ENCODE assay signal across 5 worm cellular contexts in genomic region chrIV:8794895-8795665, ce11.
TF ChIP-seq lines count a peak whose summit lies in the region.

No protein-coding gene starts in this region.

TF ChIP-seq in whole organism, L1 larva, 84 proteins besides CTCF, POLR2A, EP300 and RAD21 (continued from another document and continues in another):
- no peak for TF ChIP-seq lin-15B (tag; optimal IDR thresholded peaks at IDR 0.05; lab: Kevin White, UChicago)
- no peak for TF ChIP-seq irx-1 (tag; optimal IDR thresholded peaks at IDR 0.05; lab: Kevin White, UChicago)
- peak; percentile 59 for TF ChIP-seq snu-23 (GFP tag; optimal IDR thresholded peaks at IDR 0.05; lab: Kevin White, UChicago)
- peak; percentile 76 for TF ChIP-seq nhr-71 (tag; optimal IDR thresholded peaks at IDR 0.05; lab: Kevin White, UChicago)
- TF ChIP-seq tbx-2 (tag; optimal IDR thresholded peaks at IDR 0.05; lab: Kevin White, UChicago): peak; percentile 59
- no peak for TF ChIP-seq hpl-2 (GFP tag; optimal IDR thresholded peaks at IDR 0.05; lab: Kevin White, UChicago)
- TF ChIP-seq dsc-1 (tag; optimal IDR thresholded peaks at IDR 0.05; lab: Kevin White, UChicago): no peak
- TF ChIP-seq nhr-77 (tag; optimal IDR thresholded peaks at IDR 0.05; lab: Kevin White, UChicago): no peak
- TF ChIP-seq ets-5 (GFP tag; IDR thresholded peaks at IDR 0.05; lab: Robert Waterston, UW): no peak
- TF ChIP-seq ceh-90 (tag; optimal IDR thresholded peaks at IDR 0.05; lab: Kevin White, UChicago): no peak
- TF ChIP-seq xbp-1 (tag; optimal IDR thresholded peaks at IDR 0.05; lab: Kevin White, UChicago): peak; percentile 13
- TF ChIP-seq nhr-11 (tag; optimal IDR thresholded peaks at IDR 0.05; lab: Kevin White, UChicago): no peak
- no peak for TF ChIP-seq efl-3 (GFP tag; optimal IDR thresholded peaks at IDR 0.05; lab: Kevin White, UChicago)
- no peak for TF ChIP-seq unc-86 (tag; optimal IDR thresholded peaks at IDR 0.05; lab: Kevin White, UChicago)
- no peak for TF ChIP-seq sptf-1 (tag; optimal IDR thresholded peaks at IDR 0.05; lab: Kevin White, UChicago)
- no peak for TF ChIP-seq ceh-8 (GFP tag; optimal IDR thresholded peaks at IDR 0.05; lab: Kevin White, UChicago)
- TF ChIP-seq Y116A8C.19 (tag; optimal IDR thresholded peaks at IDR 0.05; lab: Kevin White, UChicago; ENCODE audit: borderline replicate concordance): no peak
- TF ChIP-seq ceh-82 (tag; optimal IDR thresholded peaks at IDR 0.05; lab: Kevin White, UChicago): peak in 2 of 3 experiments; percentile 11 to 50
- peak; percentile 28 for TF ChIP-seq nhr-19 (GFP tag; conservative IDR thresholded peaks at IDR 0.05; lab: Robert Waterston, UW)
- no peak for TF ChIP-seq zag-1 (tag; optimal IDR thresholded peaks at IDR 0.05; lab: Kevin White, UChicago)
- TF ChIP-seq ama-1 (optimal IDR thresholded peaks at IDR 0.05; lab: Kevin White, UChicago): no peak
- peak in 1 of 2 experiments; percentile 43 for TF ChIP-seq efl-1 (optimal IDR thresholded peaks at IDR 0.05; lab: Kevin White, UChicago)
- TF ChIP-seq efl-1 (GFP tag; optimal IDR thresholded peaks at IDR 0.05 in 1 of 2; lab: Kevin White, UChicago): peak in 1 of 2 experiments; percentile 85
- no peak for TF ChIP-seq C04F5.9 (tag; optimal IDR thresholded peaks at IDR 0.05; lab: Kevin White, UChicago)
- no peak for TF ChIP-seq nhr-84 (tag; optimal IDR thresholded peaks at IDR 0.05; lab: Kevin White, UChicago)
- TF ChIP-seq fkh-8 (tag; optimal IDR thresholded peaks at IDR 0.05; lab: Kevin White, UChicago): peak; percentile 55
- no peak for TF ChIP-seq lir-3 (tag; optimal IDR thresholded peaks at IDR 0.05; lab: Kevin White, UChicago; ENCODE audit: poor library complexity)

TF ChIP-seq in whole organism, L2 larva, 48 proteins besides CTCF, POLR2A, EP300 and RAD21 (continued from another document):
- TF ChIP-seq egl-27 (tag; optimal IDR thresholded peaks at IDR 0.05; lab: Kevin White, UChicago) (peak; percentile 81), nhr-25 (tag; optimal IDR thresholded peaks at IDR 0.05; lab: Kevin White, UChicago) (peak; percentile 89), ZK546.5 (tag; optimal IDR thresholded peaks at IDR 0.05; lab: Kevin White, UChicago) (no peak), gmeb-1 (tag; optimal IDR thresholded peaks at IDR 0.05; lab: Kevin White, UChicago) (peak; percentile 17), Y55F3AM.14 (GFP tag; optimal IDR thresholded peaks at IDR 0.05; lab: Kevin White, UChicago) (peak; percentile 97), nhr-6 (tag; optimal IDR thresholded peaks at IDR 0.05; lab: Kevin White, UChicago) (peak; percentile 70), F13H6.1 (tag; optimal IDR thresholded peaks at IDR 0.05; lab: Kevin White, UChicago) (peak; percentile 93), nhr-129 (tag; optimal IDR thresholded peaks at IDR 0.05; lab: Kevin White, UChicago) (peak; percentile 71), lsy-2 (tag; optimal IDR thresholded peaks at IDR 0.05; lab: Kevin White, UChicago) (peak; percentile 1 to 67), unc-39 (tag; optimal IDR thresholded peaks at IDR 0.05; lab: Kevin White, UChicago) (peak; percentile 29), sem-4 (tag; optimal IDR thresholded peaks at IDR 0.05; lab: Kevin White, UChicago) (peak; percentile 87), unc-62 (GFP tag; optimal IDR thresholded peaks at IDR 0.05; lab: Kevin White, UChicago) (peak; percentile 45), crh-2 (tag; optimal IDR thresholded peaks at IDR 0.05; lab: Kevin White, UChicago) (peak; percentile 89), blmp-1 (tag; optimal IDR thresholded peaks at IDR 0.05; lab: Kevin White, UChicago; ENCODE audit: insufficient read depth) (peak; percentile 88), aly-2 (tag; optimal IDR thresholded peaks at IDR 0.05; lab: Kevin White, UChicago) (no peak), nhr-21 (tag; optimal IDR thresholded peaks at IDR 0.05; lab: Kevin White, UChicago) (peak; percentile 89), ztf-4 (tag; optimal IDR thresholded peaks at IDR 0.05; lab: Kevin White, UChicago) (peak; percentile 87), lin-11 (tag; optimal IDR thresholded peaks at IDR 0.05; lab: Kevin White, UChicago) (peak; percentile 44), peb-1 (tag; optimal IDR thresholded peaks at IDR 0.05; lab: Kevin White, UChicago) (no peak), skn-1 (tag; optimal IDR thresholded peaks at IDR 0.05; lab: Kevin White, UChicago) (no peak), zag-1 (tag; optimal IDR thresholded peaks at IDR 0.05; lab: Kevin White, UChicago) (peak; percentile 82), sma-3 (GFP tag; optimal IDR thresholded peaks at IDR 0.05; lab: Kevin White, UChicago) (peak; percentile 77)

TF ChIP-seq in whole organism, L3 larva, 47 proteins besides CTCF, POLR2A, EP300 and RAD21 (continued from another document and continues in another):
- TF ChIP-seq nhr-23 (tag; optimal IDR thresholded peaks at IDR 0.05; lab: Kevin White, UChicago) (peak; percentile 83), lin-39 (tag; optimal IDR thresholded peaks at IDR 0.05; lab: Kevin White, UChicago) (peak; percentile 79), tbx-2 (tag; optimal IDR thresholded peaks at IDR 0.05; lab: Kevin White, UChicago) (peak; percentile 71), lsy-12 (tag; optimal IDR thresholded peaks at IDR 0.05; lab: Kevin White, UChicago) (peak; percentile 82), snpc-4 (tag; optimal IDR thresholded peaks at IDR 0.05; lab: Kevin White, UChicago) (peak; percentile 83), zag-1 (tag; optimal IDR thresholded peaks at IDR 0.05; lab: Kevin White, UChicago) (peak; percentile 29), egl-27 (tag; optimal IDR thresholded peaks at IDR 0.05; lab: Kevin White, UChicago) (peak; percentile 53), ztf-4 (tag; optimal IDR thresholded peaks at IDR 0.05; lab: Kevin White, UChicago) (peak; percentile 67), nhr-67 (tag; optimal IDR thresholded peaks at IDR 0.05; lab: Kevin White, UChicago) (no peak), nhr-43 (tag; optimal IDR thresholded peaks at IDR 0.05; lab: Kevin White, UChicago; ENCODE audit: poor library complexity, severe bottlenecking) (peak; percentile 62), ceh-16 (tag; optimal IDR thresholded peaks at IDR 0.05; lab: Kevin White, UChicago) (no peak), nhr-77 (tag; optimal IDR thresholded peaks at IDR 0.05; lab: Kevin White, UChicago) (no peak), mml-1 (tag; optimal IDR thresholded peaks at IDR 0.05; lab: Kevin White, UChicago) (no peak), ama-1 (optimal IDR thresholded peaks at IDR 0.05; lab: Kevin White, UChicago) (no peak), elt-2 (tag; optimal IDR thresholded peaks at IDR 0.05; lab: Kevin White, UChicago) (peak; percentile 97), ceh-9 (tag; optimal IDR thresholded peaks at IDR 0.05; lab: Kevin White, UChicago) (no peak), ceh-82 (tag; optimal IDR thresholded peaks at IDR 0.05; lab: Kevin White, UChicago) (peak; percentile 49), fkh-10 (GFP tag; optimal IDR thresholded peaks at IDR 0.05; lab: Kevin White, UChicago) (peak; percentile 90), jun-1 (tag; optimal IDR thresholded peaks at IDR 0.05; lab: Kevin White, UChicago) (peak; percentile 77), daf-12 (tag; optimal IDR thresholded peaks at IDR 0.05; lab: Kevin White, UChicago) (peak; percentile 7), aly-2 (tag; optimal IDR thresholded peaks at IDR 0.05; lab: Kevin White, UChicago) (no peak), R02D3.7 (tag; optimal IDR thresholded peaks at IDR 0.05; lab: Kevin White, UChicago) (peak; percentile 46), ztf-11 (tag; optimal IDR thresholded peaks at IDR 0.05; lab: Kevin White, UChicago) (no peak), elt-1 (tag; optimal IDR thresholded peaks at IDR 0.05; lab: Kevin White, UChicago) (peak; percentile 65), nhr-237 (tag; optimal IDR thresholded peaks at IDR 0.05; lab: Kevin White, UChicago) (no peak), ZK546.5 (tag; optimal IDR thresholded peaks at IDR 0.05; lab: Kevin White, UChicago) (no peak), pqm-1 (tag; optimal IDR thresholded peaks at IDR 0.05; lab: Kevin White, UChicago) (peak; percentile 56), nhr-12 (tag; optimal IDR thresholded peaks at IDR 0.05; lab: Kevin White, UChicago) (no peak), skn-1 (tag; optimal IDR thresholded peaks at IDR 0.05; lab: Kevin White, UChicago) (peak; percentile 12), nfya-1 (tag; optimal IDR thresholded peaks at IDR 0.05; lab: Kevin White, UChicago; ENCODE audit: insufficient read depth) (peak; percentile 81)

TF ChIP-seq in whole organism, L4 larva, 104 proteins besides CTCF, POLR2A, EP300 and RAD21 (continued from another document and continues in another):
- no peak for TF ChIP-seq attf-4 (tag; optimal IDR thresholded peaks at IDR 0.05; lab: Kevin White, UChicago)
- no peak for TF ChIP-seq unc-130 (GFP tag; optimal IDR thresholded peaks at IDR 0.05; lab: Kevin White, UChicago)
- TF ChIP-seq ceh-28 (tag; optimal IDR thresholded peaks at IDR 0.05; lab: Kevin White, UChicago): peak; percentile 30
- TF ChIP-seq lsy-2 (tag; optimal IDR thresholded peaks at IDR 0.05; lab: Kevin White, UChicago): peak; percentile 70 to 78
- peak; percentile 68 for TF ChIP-seq gei-8 (GFP tag; optimal IDR thresholded peaks at IDR 0.05; lab: Kevin White, UChicago)
- peak; percentile 99 for TF ChIP-seq aha-1 (tag; lab: Kevin White, UChicago)
- TF ChIP-seq tra-1 (GFP tag; IDR thresholded peaks at IDR 0.05; lab: Robert Waterston, UW): peak; percentile 93
- peak; percentile 93 for TF ChIP-seq nhr-77 (tag; optimal IDR thresholded peaks at IDR 0.05; lab: Kevin White, UChicago)
- TF ChIP-seq nhr-76 (tag; optimal IDR thresholded peaks at IDR 0.05; lab: Kevin White, UChicago): no peak
- TF ChIP-seq ceh-44 (GFP tag; IDR thresholded peaks at IDR 0.05; lab: Robert Waterston, UW): 0 out of 2 replicates have a peak, but pooled peaks have one; percentile 31
- TF ChIP-seq nhr-25 (tag; optimal IDR thresholded peaks at IDR 0.05; lab: Kevin White, UChicago; ENCODE audit: borderline replicate concordance, insufficient read depth): peak; percentile 85
- peak; percentile 99 for TF ChIP-seq hlh-11 (tag; optimal IDR thresholded peaks at IDR 0.05; lab: Kevin White, UChicago)
- peak; percentile 2 for TF ChIP-seq duxl-1 (tag; optimal IDR thresholded peaks at IDR 0.05; lab: Kevin White, UChicago; ENCODE audit: poor library complexity)
- TF ChIP-seq zag-1 (tag; optimal IDR thresholded peaks at IDR 0.05; lab: Kevin White, UChicago): no peak
- TF ChIP-seq T26A8.4 (GFP tag; IDR thresholded peaks at IDR 0.05; lab: Robert Waterston, UW): peak; percentile 68; the same call in 1 of the 2 replicates
- TF ChIP-seq egl-27 (tag; optimal IDR thresholded peaks at IDR 0.05; lab: Kevin White, UChicago): no peak
- TF ChIP-seq hif-1 (tag; optimal IDR thresholded peaks at IDR 0.05; lab: Kevin White, UChicago): peak; percentile 16 to 90
- no peak for TF ChIP-seq Y48G9A.11 (GFP tag; IDR thresholded peaks at IDR 0.05; lab: Robert Waterston, UW)
- peak; percentile 23 for TF ChIP-seq fkh-10 (GFP tag; optimal IDR thresholded peaks at IDR 0.05; lab: Kevin White, UChicago)
- TF ChIP-seq D1046.2 (GFP tag; IDR thresholded peaks at IDR 0.05; lab: Robert Waterston, UW): 0 out of 2 replicates have a peak, but pooled peaks have one; percentile 10
- TF ChIP-seq ZK337.2 (GFP tag; IDR thresholded peaks at IDR 0.05; lab: Robert Waterston, UW): no peak
- TF ChIP-seq mdt-29 (GFP tag; IDR thresholded peaks at IDR 0.05; lab: Robert Waterston, UW): no peak
- no peak for TF ChIP-seq F26F4.8 (GFP tag; conservative IDR thresholded peaks at IDR 0.05; lab: Robert Waterston, UW)
- peak; percentile 3 for TF ChIP-seq ama-1 (optimal IDR thresholded peaks at IDR 0.05; lab: Kevin White, UChicago)
- no peak for TF ChIP-seq daf-12 (tag; optimal IDR thresholded peaks at IDR 0.05; lab: Kevin White, UChicago)
- peak; percentile 57 for TF ChIP-seq mes-2 (tag; optimal IDR thresholded peaks at IDR 0.05; lab: Kevin White, UChicago; ENCODE audit: poor library complexity, severe bottlenecking)
- TF ChIP-seq rbr-2 (tag; optimal IDR thresholded peaks at IDR 0.05; lab: Kevin White, UChicago): peak; percentile 86
- no peak for TF ChIP-seq snpc-4 (tag; optimal IDR thresholded peaks at IDR 0.05; lab: Kevin White, UChicago)
- TF ChIP-seq nhr-6 (tag; optimal IDR thresholded peaks at IDR 0.05; lab: Kevin White, UChicago): peak; percentile 51
- TF ChIP-seq ceh-20 (GFP tag; IDR thresholded peaks at IDR 0.05; lab: Robert Waterston, UW): peak; percentile 68
- no peak for TF ChIP-seq dpl-1 (GFP tag; optimal IDR thresholded peaks at IDR 0.05; lab: Kevin White, UChicago)

TF ChIP-seq in whole organism, young adult, 124 proteins besides CTCF, POLR2A, EP300 and RAD21 (continued from another document and continues in another):
- TF ChIP-seq mel-28 (tag; optimal IDR thresholded peaks at IDR 0.05; lab: Kevin White, UChicago; ENCODE audit: borderline replicate concordance): no peak
- TF ChIP-seq nfya-2 (GFP tag; IDR thresholded peaks at IDR 0.05; lab: Robert Waterston, UW): no peak
- 0 out of 2 replicates have a peak, but pooled peaks have one; percentile 71 for TF ChIP-seq nfyb-1 (GFP tag; IDR thresholded peaks at IDR 0.05; lab: Robert Waterston, UW)
- no peak for TF ChIP-seq sea-2 (GFP tag; IDR thresholded peaks at IDR 0.05; lab: Robert Waterston, UW)
- no peak for TF ChIP-seq aptf-3 (GFP tag; IDR thresholded peaks at IDR 0.05; lab: Robert Waterston, UW)
- peak; percentile 36 for TF ChIP-seq snpc-4 (GFP tag; optimal IDR thresholded peaks at IDR 0.05; lab: Kevin White, UChicago)
- peak; percentile 1 to 71 (median 68) for TF ChIP-seq snpc-4 (tag; optimal IDR thresholded peaks at IDR 0.05; lab: Kevin White, UChicago)
- TF ChIP-seq hlh-12 (tag; optimal IDR thresholded peaks at IDR 0.05; lab: Kevin White, UChicago): no peak
- 0 out of 2 replicates have a peak, but pooled peaks have one; percentile 34 for TF ChIP-seq attf-3 (GFP tag; conservative IDR thresholded peaks at IDR 0.05; lab: Robert Waterston, UW)
- TF ChIP-seq snpc-3.4 (tag; optimal IDR thresholded peaks at IDR 0.05; lab: Kevin White, UChicago): peak; percentile 18
- TF ChIP-seq K11D2.4 (GFP tag; IDR thresholded peaks at IDR 0.05; lab: Robert Waterston, UW): no peak; the same call in 1 of the 2 replicates
- no peak for TF ChIP-seq Y53G8AR.9 (GFP tag; conservative IDR thresholded peaks at IDR 0.05; lab: Robert Waterston, UW)
- no peak for TF ChIP-seq D2030.7 (GFP tag; IDR thresholded peaks at IDR 0.05; lab: Robert Waterston, UW)
- no peak for TF ChIP-seq akir-1 (GFP tag; optimal IDR thresholded peaks at IDR 0.05; lab: Kevin White, UChicago)
- TF ChIP-seq F52B5.7 (tag; optimal IDR thresholded peaks at IDR 0.05; lab: Kevin White, UChicago): peak; percentile 61
- TF ChIP-seq ceh-91 (GFP tag; IDR thresholded peaks at IDR 0.05; lab: Robert Waterston, UW): no peak
- TF ChIP-seq F23B12.7 (tag; optimal IDR thresholded peaks at IDR 0.05; lab: Kevin White, UChicago; ENCODE audit: insufficient read depth): peak; percentile 12
- no peak for TF ChIP-seq mes-4 (tag; optimal IDR thresholded peaks at IDR 0.05; lab: Kevin White, UChicago)
- TF ChIP-seq lsy-27 (tag; optimal IDR thresholded peaks at IDR 0.05; lab: Kevin White, UChicago; ENCODE audit: borderline replicate concordance, insufficient read depth): no peak
- TF ChIP-seq rpc-1 (optimal IDR thresholded peaks at IDR 0.05; lab: Kevin White, UChicago): no peak
- TF ChIP-seq rpc-1 (tag; optimal IDR thresholded peaks at IDR 0.05; lab: Kevin White, UChicago): no peak
- no peak for TF ChIP-seq madf-3 (GFP tag; IDR thresholded peaks at IDR 0.05; lab: Robert Waterston, UW)
- TF ChIP-seq ceh-100 (GFP tag; IDR thresholded peaks at IDR 0.05; lab: Robert Waterston, UW): no peak
- TF ChIP-seq lag-1 (GFP tag; IDR thresholded peaks at IDR 0.05; lab: Robert Waterston, UW): no peak
- TF ChIP-seq zfh-2 (GFP tag; conservative IDR thresholded peaks at IDR 0.05; lab: Robert Waterston, UW): peak; percentile 100
- no peak for TF ChIP-seq unc-130 (GFP tag; optimal IDR thresholded peaks at IDR 0.05; lab: Kevin White, UChicago)
- no peak for TF ChIP-seq snpc-1.1 (tag; optimal IDR thresholded peaks at IDR 0.05; lab: Kevin White, UChicago; ENCODE audit: insufficient read depth)
- no peak for TF ChIP-seq nhr-27 (tag; optimal IDR thresholded peaks at IDR 0.05; lab: Kevin White, UChicago)
- peak; percentile 59; the same call in 1 of the 2 replicates for TF ChIP-seq lir-1 (GFP tag; conservative IDR thresholded peaks at IDR 0.05; lab: Robert Waterston, UW)
- TF ChIP-seq unc-62 (GFP tag; optimal IDR thresholded peaks at IDR 0.05; lab: Kevin White, UChicago): no peak
- TF ChIP-seq dpff-1 (tag; optimal IDR thresholded peaks at IDR 0.05; lab: Kevin White, UChicago): no peak
- TF ChIP-seq ztf-22 (GFP tag; optimal IDR thresholded peaks at IDR 0.05; lab: Kevin White, UChicago): peak; percentile 92
- TF ChIP-seq die-1 (tag; optimal IDR thresholded peaks at IDR 0.05; lab: Kevin White, UChicago): peak; percentile 66
- no peak for TF ChIP-seq zim-3 (tag; optimal IDR thresholded peaks at IDR 0.05; lab: Kevin White, UChicago)
- peak; percentile 57 for TF ChIP-seq tbp1 (GFP tag; optimal IDR thresholded peaks at IDR 0.05; lab: Kevin White, UChicago)
- TF ChIP-seq B0019.2 (GFP tag; conservative IDR thresholded peaks at IDR 0.05; lab: Robert Waterston, UW): no peak
